Worm (Caenorhabditis elegans) whole organism, L2 larva: ENCODE data around the gene sri-29.

Experiments used
- R02D3.7 ChIP-seq: fragments of 150-350 bp; optimal IDR thresholded peaks from 2 replicates; lab custom pipeline; 2014; ENCODE audit warnings: missing biosample characterization, missing genetic modification characterization
- ama-1 ChIP-seq: fragments of 150-350 bp; optimal IDR thresholded peaks from 2 replicates; lab custom pipeline; 2018; ENCODE audit warnings: inconsistent platforms
- ceh-82 ChIP-seq: fragments of 150-350 bp; optimal IDR thresholded peaks from 2 replicates; lab custom pipeline; 2014; ENCODE audit warnings: missing biosample characterization, missing genetic modification characterization
- nhr-11 ChIP-seq: fragments of 150-350 bp; optimal IDR thresholded peaks from 2 replicates; lab custom pipeline; 2014; ENCODE audit warnings: missing biosample characterization, missing genetic modification characterization
- nhr-25 ChIP-seq: fragments of 150-350 bp; sonication (generic microtip); optimal IDR thresholded peaks from 3 replicates; lab custom pipeline; 2014; ENCODE audit warnings: missing biosample characterization, missing genetic modification characterization
- nhr-77 ChIP-seq: fragments of 150-350 bp; optimal IDR thresholded peaks from 2 replicates; lab custom pipeline; 2014; ENCODE audit warnings: missing biosample characterization, missing genetic modification characterization
- peb-1 ChIP-seq: fragments of 150-350 bp; optimal IDR thresholded peaks from 2 replicates; lab custom pipeline; 2014; ENCODE audit warnings: missing biosample characterization, missing genetic modification characterization
- sem-4 ChIP-seq: fragments of 150-350 bp; optimal IDR thresholded peaks from 2 replicates; lab custom pipeline; 2014; ENCODE audit warnings: missing biosample characterization, missing genetic modification reagents, missing genetic modification characterization
- skn-1 ChIP-seq: sonication (generic microtip); optimal IDR thresholded peaks from 2 replicates; lab custom pipeline; 2017; ENCODE audit warnings: missing biosample characterization, missing genetic modification characterization
- ztf-4 ChIP-seq: fragments of 150-350 bp; optimal IDR thresholded peaks from 2 replicates; lab custom pipeline; 2014; ENCODE audit warnings: missing biosample characterization, missing genetic modification characterization

DNA sequence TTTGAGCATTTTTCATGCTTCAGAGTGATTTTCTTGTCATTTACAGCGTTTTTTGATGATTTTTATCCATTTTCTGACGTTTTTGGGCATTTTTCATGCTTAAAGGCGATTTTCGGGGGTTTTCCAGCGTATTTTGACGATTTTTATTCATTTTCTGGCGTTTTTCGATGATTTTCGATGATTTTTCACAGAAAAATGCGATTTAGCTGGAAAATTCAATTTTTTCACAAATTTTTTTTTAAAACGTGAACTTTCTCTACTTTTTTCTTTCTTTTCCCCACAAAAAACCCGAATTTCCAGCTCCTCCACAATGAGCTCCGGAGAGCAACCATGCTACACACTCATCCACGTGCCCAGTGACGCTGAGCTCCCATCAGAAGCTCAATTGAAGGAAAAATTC, 34.4 kb downstream of the sri-29 start, which contains the start of gene copb-1:
- TF ChIP-seq nhr-25 (tag; lab: Kevin White, UChicago) (no peak), peb-1 (tag; lab: Kevin White, UChicago) (no peak), sem-4 (tag; lab: Kevin White, UChicago) (no peak), nhr-77 (no peak), R02D3.7 (tag; lab: Kevin White, UChicago) (no peak), skn-1 (no peak), ceh-82 (tag; lab: Kevin White, UChicago) (no peak), nhr-11 (tag; lab: Kevin White, UChicago) (no peak), ama-1 (no peak), ztf-4 (tag; lab: Kevin White, UChicago) (no peak)
